Worm (Caenorhabditis elegans) whole organism, L3 larva: ENCODE data around the gene ufd-2.

ENCODE experiments used
- egl-27 ChIP-seq: sonication (generic microtip); optimal IDR thresholded peaks from 4 replicates; lab custom pipeline; 2017; ENCODE audit warnings: missing biosample characterization, missing genetic modification reagents, missing genetic modification characterization
- lin-39 ChIP-seq: fragments of 150-350 bp; optimal IDR thresholded peaks from 2 replicates; lab custom pipeline; 2018; ENCODE audit warnings: missing biosample characterization, missing genetic modification reagents, missing genetic modification characterization
- nhr-77 ChIP-seq: fragments of 150-350 bp; optimal IDR thresholded peaks from 2 replicates; lab custom pipeline; 2014; ENCODE audit warnings: missing biosample characterization, missing genetic modification characterization
- ztf-11 ChIP-seq: fragments of 150-350 bp; optimal IDR thresholded peaks from 2 replicates; lab custom pipeline; 2014; ENCODE audit warnings: missing biosample characterization, missing genetic modification characterization

DNA sequence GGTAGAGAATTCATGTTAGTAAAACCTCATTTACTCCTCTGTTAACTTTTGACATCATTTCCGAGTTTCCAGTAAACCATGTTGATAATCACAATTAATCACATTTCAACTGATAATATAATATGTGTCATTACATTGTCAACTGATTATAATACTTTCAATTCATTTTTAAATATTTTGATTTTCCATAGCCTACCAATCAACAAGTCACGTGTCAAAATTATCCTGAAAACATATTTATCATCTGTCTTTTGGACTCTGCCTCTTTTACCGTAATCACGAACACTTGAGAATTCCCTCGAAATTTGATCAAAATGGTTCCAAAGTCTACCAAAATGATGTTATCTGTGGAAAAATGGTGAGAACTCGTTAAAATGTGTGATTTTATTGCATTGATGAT, 11.5 kb downstream of the ufd-2 start:
- TF ChIP-seq egl-27 (tag; lab: Kevin White, UChicago): no peak
- no peak for TF ChIP-seq ztf-11 (tag; lab: Kevin White, UChicago)
- no peak for TF ChIP-seq lin-39 (tag; lab: Kevin White, UChicago)
- no peak for TF ChIP-seq nhr-77 (tag; lab: Kevin White, UChicago)
